Worm (Caenorhabditis elegans): ENCODE results near the gene C45G9.15.

C45G9.15 gene

ce11 chrIII:5044709-5045108, 7.1 kb downstream of the C45G9.15 start, which contains the start of gene C45G9.14:
Gene C45G9.14, plus strand, starts transcription at chrIII:5045009.
- TF ChIP-seq ama-1 (optimal IDR thresholded peaks at IDR 0.05) (no peak), jun-1 (tag; optimal IDR thresholded peaks at IDR 0.05) (no peak), nhr-43 (tag; optimal IDR thresholded peaks at IDR 0.05; ENCODE audit: poor library complexity, severe bottlenecking) (no peak), fos-1 (tag; optimal IDR thresholded peaks at IDR 0.05) (no peak), daf-12 (tag; optimal IDR thresholded peaks at IDR 0.05) (no peak), unc-62 (GFP tag; optimal IDR thresholded peaks at IDR 0.05) (no peak), mml-1 (tag; optimal IDR thresholded peaks at IDR 0.05) (no peak), eor-1 (tag; optimal IDR thresholded peaks at IDR 0.05) (no peak), ceh-16 (tag; optimal IDR thresholded peaks at IDR 0.05) (no peak), nhr-28 (tag; optimal IDR thresholded peaks at IDR 0.05) (no peak), nfya-1 (tag; optimal IDR thresholded peaks at IDR 0.05; ENCODE audit: insufficient read depth) (no peak), pqm-1 (tag; optimal IDR thresholded peaks at IDR 0.05) (no peak), R02D3.7 (tag; optimal IDR thresholded peaks at IDR 0.05) (no peak), ztf-11 (tag; optimal IDR thresholded peaks at IDR 0.05) (no peak)

ce11 chrIII:5042112-5042511, 9.7 kb downstream of the C45G9.15 start, which contains the start of gene nlp-43:
Gene nlp-43, plus strand, starts transcription at chrIII:5042412.
- TF ChIP-seq lsy-12 (tag; optimal IDR thresholded peaks at IDR 0.05) (no peak), nhr-25 (tag; optimal IDR thresholded peaks at IDR 0.05) (no peak), nhr-23 (tag; optimal IDR thresholded peaks at IDR 0.05) (no peak), skn-1 (tag; optimal IDR thresholded peaks at IDR 0.05) (no peak), lin-15B (tag; optimal IDR thresholded peaks at IDR 0.05) (no peak), fkh-10 (GFP tag; optimal IDR thresholded peaks at IDR 0.05) (no peak), egl-5 (tag; optimal IDR thresholded peaks at IDR 0.05) (no peak), sea-2 (GFP tag; optimal IDR thresholded peaks at IDR 0.05) (no peak), nhr-77 (tag; optimal IDR thresholded peaks at IDR 0.05) (no peak), eor-1 (tag; optimal IDR thresholded peaks at IDR 0.05) (no peak), daf-12 (tag; optimal IDR thresholded peaks at IDR 0.05) (no peak), pqm-1 (tag; optimal IDR thresholded peaks at IDR 0.05) (no peak), ztf-4 (tag; optimal IDR thresholded peaks at IDR 0.05) (no peak), nhr-12 (tag; optimal IDR thresholded peaks at IDR 0.05) (no peak), nfya-1 (tag; optimal IDR thresholded peaks at IDR 0.05; ENCODE audit: insufficient read depth) (no peak), nhr-43 (tag; optimal IDR thresholded peaks at IDR 0.05; ENCODE audit: poor library complexity, severe bottlenecking) (no peak), R02D3.7 (tag; optimal IDR thresholded peaks at IDR 0.05) (no peak), nhr-237 (tag; optimal IDR thresholded peaks at IDR 0.05) (no peak), mml-1 (tag; optimal IDR thresholded peaks at IDR 0.05) (no peak)

- TF ChIP-seq elt-1 (tag; optimal IDR thresholded peaks at IDR 0.05), result no peak
- peak; percentile 4 for TF ChIP-seq egl-5 (tag; optimal IDR thresholded peaks at IDR 0.05)
These were observed 15.7 kb downstream of the C45G9.15 start, which contains the start of gene C45G9.6 for ce11 chrIII:5036158-5036557. Gene C45G9.6, plus strand, starts transcription at chrIII:5036458.

- TF ChIP-seq tbx-2 (tag; optimal IDR thresholded peaks at IDR 0.05) (peak; percentile 65), elt-1 (tag; optimal IDR thresholded peaks at IDR 0.05) (peak; percentile 11), elt-2 (tag; optimal IDR thresholded peaks at IDR 0.05) (peak; percentile 62), nhr-25 (tag; optimal IDR thresholded peaks at IDR 0.05) (peak; percentile 67), nhr-43 (tag; optimal IDR thresholded peaks at IDR 0.05; ENCODE audit: poor library complexity, severe bottlenecking) (peak; percentile 58), jun-1 (tag; optimal IDR thresholded peaks at IDR 0.05) (peak; percentile 69), nfya-1 (tag; optimal IDR thresholded peaks at IDR 0.05; ENCODE audit: insufficient read depth) (peak; percentile 67), aly-2 (tag; optimal IDR thresholded peaks at IDR 0.05) (peak; percentile 32), nhr-23 (tag; optimal IDR thresholded peaks at IDR 0.05) (peak; percentile 67), hmg-11 (tag; optimal IDR thresholded peaks at IDR 0.05) (peak; percentile 94), R02D3.7 (tag; optimal IDR thresholded peaks at IDR 0.05) (peak; percentile 10), pha-4 (tag; optimal IDR thresholded peaks at IDR 0.05) (peak; percentile 76), lsy-12 (tag; optimal IDR thresholded peaks at IDR 0.05) (peak; percentile 73), lin-39 (tag; optimal IDR thresholded peaks at IDR 0.05) (peak; percentile 59), skn-1 (tag; optimal IDR thresholded peaks at IDR 0.05) (peak; percentile 65)
These were observed 20.4 kb downstream of the C45G9.15 start for ce11 chrIII:5031375-5031836.

ce11 chrIII:5030629-5031028, 21.2 kb downstream of the C45G9.15 start, which contains the start of gene klp-6:
Gene klp-6, plus strand, starts transcription at chrIII:5030929.
- no peak for TF ChIP-seq aly-2 (tag; optimal IDR thresholded peaks at IDR 0.05)
- no peak for TF ChIP-seq ztf-11 (tag; optimal IDR thresholded peaks at IDR 0.05)
- TF ChIP-seq nhr-11 (tag; optimal IDR thresholded peaks at IDR 0.05), result no peak
- no peak for TF ChIP-seq pha-4 (tag; optimal IDR thresholded peaks at IDR 0.05)
- TF ChIP-seq nhr-77 (tag; optimal IDR thresholded peaks at IDR 0.05), result no peak
- TF ChIP-seq fos-1 (tag; optimal IDR thresholded peaks at IDR 0.05), result no peak
- TF ChIP-seq nhr-237 (tag; optimal IDR thresholded peaks at IDR 0.05), result no peak

All from whole organism, L3 larva.